Fruit fly (Drosophila melanogaster): ENCODE data around the gene CG4318.

CG4318 gene

DNA sequence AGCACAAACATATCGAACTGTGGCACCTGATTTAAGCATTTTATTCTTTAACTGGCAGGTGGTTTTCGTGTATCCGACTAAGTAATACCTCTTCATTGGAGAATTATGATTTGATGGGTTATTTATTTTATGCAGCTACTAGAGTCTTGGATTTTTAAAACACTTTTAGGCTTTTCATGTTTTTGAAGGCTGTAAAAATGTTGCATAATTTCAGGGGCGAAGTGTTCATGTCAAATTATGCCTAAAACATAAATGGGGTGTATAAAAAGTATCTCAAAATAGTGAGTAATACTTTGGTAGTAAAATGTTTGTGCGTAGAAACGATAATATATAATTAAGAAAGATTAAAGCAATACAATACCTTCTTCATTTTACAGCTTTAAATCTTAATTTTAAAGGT lies 19.9 kb downstream of the CG4318 start:
- no peak for TF ChIP-seq sd (tag; optimal IDR thresholded peaks at IDR 0.05)
- TF ChIP-seq Sox100B (GFP tag; optimal IDR thresholded peaks at IDR 0.05): no peak
- no peak for TF ChIP-seq CG1832 (GFP tag; optimal IDR thresholded peaks at IDR 0.05)
- no peak for TF ChIP-seq prd (optimal IDR thresholded peaks at IDR 0.05)
- no peak for TF ChIP-seq prd (GFP tag; IDR thresholded peaks at IDR 0.05)
- TF ChIP-seq kay (GFP tag; optimal IDR thresholded peaks at IDR 0.05): peak; percentile 24
- no peak for TF ChIP-seq yki (optimal IDR thresholded peaks at IDR 0.05)
- TF ChIP-seq Sox102F (GFP tag; optimal IDR thresholded peaks at IDR 0.05): no peak
- TF ChIP-seq CG11696 (GFP tag; IDR thresholded peaks at IDR 0.05): no peak
- TF ChIP-seq D19A (tag; optimal IDR thresholded peaks at IDR 0.05): peak; percentile 7
- no peak for TF ChIP-seq CG9932 (GFP tag; IDR thresholded peaks at IDR 0.05)
- peak; percentile 47 for TF ChIP-seq CG18476 (GFP tag; optimal IDR thresholded peaks at IDR 0.05)
- peak; percentile 0 for TF ChIP-seq CG8290 (GFP tag; optimal IDR thresholded peaks at IDR 0.05)
- peak in 1 of 2 experiments; percentile 11 for TF ChIP-seq CG8290 (tag; optimal IDR thresholded peaks at IDR 0.05)
- no peak for TF ChIP-seq CG8478 (optimal IDR thresholded peaks at IDR 0.05)
- TF ChIP-seq Bgb (GFP tag; IDR thresholded peaks at IDR 0.05; ENCODE audit: partially characterized antibody): 0 out of 2 replicates have a peak, but pooled peaks have one; percentile 29
- TF ChIP-seq luna (GFP tag; optimal IDR thresholded peaks at IDR 0.05): no peak
- 0 out of 3 replicates have a peak, but pooled peaks have one; percentile 6 for TF ChIP-seq CG16813 (GFP tag; IDR thresholded peaks at IDR 0.05; ENCODE audit: partially characterized antibody)
- 0 out of 3 replicates have a peak, but pooled peaks have one; percentile 42 for TF ChIP-seq CG6791 (GFP tag; IDR thresholded peaks at IDR 0.05; ENCODE audit: partially characterized antibody)
- TF ChIP-seq HLH4C (GFP tag; IDR thresholded peaks at IDR 0.05; ENCODE audit: partially characterized antibody): peak; percentile 44
- TF ChIP-seq D19B (GFP tag; optimal IDR thresholded peaks at IDR 0.05): peak; percentile 43
- peak in 1 of 2 experiments; percentile 0 for TF ChIP-seq Pdp1 (GFP tag; optimal IDR thresholded peaks at IDR 0.05)
- TF ChIP-seq CG2678 (tag; optimal IDR thresholded peaks at IDR 0.05): no peak
- TF ChIP-seq CG12942 (GFP tag; optimal IDR thresholded peaks at IDR 0.05): no peak
- TF ChIP-seq stwl (tag; optimal IDR thresholded peaks at IDR 0.05): peak; percentile 25
- TF ChIP-seq Vsx1 (GFP tag; optimal IDR thresholded peaks at IDR 0.05): no peak
- TF ChIP-seq Dek (tag; optimal IDR thresholded peaks at IDR 0.05): peak; percentile 13
- TF ChIP-seq Abd-B (GFP tag; optimal IDR thresholded peaks at IDR 0.05): no peak
- no peak for TF ChIP-seq seq (GFP tag; IDR thresholded peaks at IDR 0.05)
- peak; percentile 64 for TF ChIP-seq CTCF (GFP tag; optimal IDR thresholded peaks at IDR 0.05)
- TF ChIP-seq HmgZ (tag; optimal IDR thresholded peaks at IDR 0.05): peak; percentile 25

DNA sequence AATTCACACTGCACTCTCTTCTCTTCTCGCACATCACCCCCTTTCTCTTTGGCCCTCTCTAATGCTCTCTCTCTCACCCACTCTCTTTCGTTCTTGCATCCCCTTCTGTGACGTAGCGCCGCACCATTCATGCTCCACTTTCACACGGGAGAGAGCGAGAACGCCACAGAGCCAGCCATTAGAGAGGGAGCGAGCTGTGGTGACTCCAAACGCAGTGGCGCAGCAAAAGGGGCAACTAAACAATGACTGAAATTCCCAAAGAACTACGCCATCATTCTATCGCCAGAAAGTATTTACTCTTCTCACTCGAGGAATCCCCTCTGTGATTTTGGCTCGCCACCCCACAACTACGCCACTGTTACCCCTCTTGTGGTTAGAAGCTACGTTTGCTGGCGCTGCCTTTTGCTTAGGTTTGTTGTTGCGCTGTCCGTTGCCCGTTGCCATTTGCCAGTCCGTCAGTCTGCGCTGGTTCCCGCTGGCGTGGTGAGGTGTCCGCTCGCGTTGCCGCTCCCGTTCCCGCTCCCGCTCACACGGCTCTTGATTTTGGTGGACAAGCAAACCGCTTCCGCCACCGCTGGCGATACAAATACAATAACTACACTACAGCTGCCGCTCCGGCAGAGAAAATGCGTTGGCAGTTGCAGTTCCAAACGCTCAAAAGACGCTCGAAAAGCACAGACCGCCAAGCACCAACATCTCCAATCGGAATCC lies 23.5 kb downstream of the CG4318 start:
- TF ChIP-seq da (GFP tag; optimal IDR thresholded peaks at IDR 0.05) (peak; percentile 98), vvl (GFP tag; IDR thresholded peaks at IDR 0.05) (peak; percentile 100), seq (GFP tag; IDR thresholded peaks at IDR 0.05) (peak; percentile 99), CG1233 (GFP tag; optimal IDR thresholded peaks at IDR 0.05) (peak; percentile 98), Hr39 (optimal IDR thresholded peaks at IDR 0.05) (no peak), pfk (GFP tag; optimal IDR thresholded peaks at IDR 0.05) (peak; percentile 68), danr (GFP tag; IDR thresholded peaks at IDR 0.05) (peak; percentile 98), oc (tag; optimal IDR thresholded peaks at IDR 0.05) (peak; percentile 98), Hr3 (GFP tag; optimal IDR thresholded peaks at IDR 0.05) (peak; percentile 98), CG11456 (GFP tag; IDR thresholded peaks at IDR 0.05) (peak; percentile 100), HLH4C (GFP tag; IDR thresholded peaks at IDR 0.05; ENCODE audit: partially characterized antibody) (peak; percentile 16; the same call in 1 of the 3 replicates), jing (GFP tag; optimal IDR thresholded peaks at IDR 0.05) (peak; percentile 97), Rfx (GFP tag; IDR thresholded peaks at IDR 0.05) (peak; percentile 100), CG8924 (tag; optimal IDR thresholded peaks at IDR 0.05) (peak; percentile 99), CG10321 (GFP tag; IDR thresholded peaks at IDR 0.05) (peak; percentile 89), slp2 (GFP tag; optimal IDR thresholded peaks at IDR 0.05) (peak; percentile 98), fd96Cb (tag; optimal IDR thresholded peaks at IDR 0.05) (peak; percentile 97), CG12299 (tag; optimal IDR thresholded peaks at IDR 0.05) (peak; percentile 97), CG1024 (GFP tag; IDR thresholded peaks at IDR 0.05) (peak; percentile 97), NC2β (GFP tag; optimal IDR thresholded peaks at IDR 0.05) (peak; percentile 98), CG18764 (GFP tag; optimal IDR thresholded peaks at IDR 0.05) (peak; percentile 97), ERR (GFP tag; optimal IDR thresholded peaks at IDR 0.05) (peak; percentile 98), h (optimal IDR thresholded peaks at IDR 0.05) (no peak), cad (GFP tag; optimal IDR thresholded peaks at IDR 0.05) (no peak)
